Worm (Caenorhabditis elegans): ENCODE measurements around the gene ZK616.5.

Gene ZK616.5

DNA sequence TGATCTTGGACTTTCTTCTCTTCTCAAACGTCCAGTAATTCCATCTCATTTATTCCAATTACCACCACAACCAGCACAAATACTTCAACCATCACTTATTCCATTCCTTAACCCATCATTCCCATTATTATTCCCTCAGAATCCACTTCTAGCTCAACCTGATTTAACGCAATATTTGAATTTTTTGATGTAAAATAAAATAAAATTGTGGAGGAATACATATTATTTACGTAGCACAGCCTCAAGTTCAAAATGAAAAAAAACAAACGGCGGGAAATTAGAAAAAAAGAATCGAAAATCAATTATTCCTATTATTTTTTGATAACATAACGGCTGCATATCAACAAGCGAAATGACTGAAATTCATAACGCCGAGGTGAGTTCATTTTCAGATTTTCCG, 13.6 kb downstream of the ZK616.5 start, which contains the start of gene ZK616.61:
TSS of gene ZK616.61 (plus strand) at position 301 of the 400 bp plus-strand sequence.
- TF ChIP-seq pes-1 (GFP tag; IDR thresholded peaks at IDR 0.05) (no peak), ceh-36 (tag; optimal IDR thresholded peaks at IDR 0.05) (no peak), ceh-13 (GFP tag; optimal IDR thresholded peaks at IDR 0.05) (no peak), hmbx-1 (tag; optimal IDR thresholded peaks at IDR 0.05) (no peak), F13C5.2 (tag; optimal IDR thresholded peaks at IDR 0.05) (no peak), flt-1 (GFP tag; IDR thresholded peaks at IDR 0.05) (no peak), tbx-11 (GFP tag; IDR thresholded peaks at IDR 0.05) (no peak), scrt-1 (GFP tag; IDR thresholded peaks at IDR 0.05) (no peak), ama-1 (optimal IDR thresholded peaks at IDR 0.05) (no peak), hnd-1 (tag; optimal IDR thresholded peaks at IDR 0.05) (no peak), aly-1 (tag; optimal IDR thresholded peaks at IDR 0.05) (no peak)

DNA sequence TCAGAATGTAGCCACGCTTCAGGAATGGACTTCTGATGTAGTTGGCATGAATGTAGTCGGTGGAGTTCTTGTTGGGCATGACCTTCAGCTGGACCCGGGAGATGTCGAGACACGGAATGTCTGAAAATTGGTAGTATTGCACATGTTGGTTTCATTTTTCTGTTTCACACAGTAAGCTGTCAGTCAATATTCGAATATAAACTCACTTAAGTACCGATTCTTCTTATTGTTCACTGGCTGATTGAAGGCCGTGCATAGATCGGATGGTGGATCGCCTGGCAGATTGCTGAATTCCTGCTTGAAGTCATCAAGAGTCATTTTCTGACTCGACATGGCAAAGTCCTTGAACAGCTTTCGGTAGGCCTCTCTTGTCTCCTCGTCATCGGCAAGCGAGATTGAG, 17.4 kb downstream of the ZK616.5 start:
- no peak for TF ChIP-seq pes-1 (GFP tag; IDR thresholded peaks at IDR 0.05)

DNA sequence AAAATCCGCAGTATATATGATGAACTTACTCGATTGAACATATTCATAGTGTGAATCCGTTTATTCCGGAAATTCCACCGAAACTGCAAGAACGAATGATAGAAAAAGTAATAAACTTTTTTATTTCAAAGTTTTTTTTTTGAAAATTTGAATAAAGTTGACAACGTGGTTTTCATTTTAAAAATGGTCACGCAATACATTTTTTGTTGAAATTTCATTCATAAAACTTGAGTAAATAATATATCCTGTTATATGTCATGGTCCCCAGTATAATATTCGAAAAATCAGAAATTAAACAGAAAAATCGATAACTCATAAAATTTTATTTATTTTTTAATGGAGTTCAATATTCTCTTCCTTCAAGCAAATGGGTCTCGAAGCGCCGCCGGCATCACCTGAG, 19.4 kb downstream of the ZK616.5 start, which contains the start of gene ZK616.65:
TSS of gene ZK616.65 (minus strand) at position 101 of the 400 bp plus-strand sequence.
- TF ChIP-seq ets-7 (tag; optimal IDR thresholded peaks at IDR 0.05), result no peak
- no peak for TF ChIP-seq tbx-11 (GFP tag; IDR thresholded peaks at IDR 0.05)
- TF ChIP-seq F13C5.2 (tag; optimal IDR thresholded peaks at IDR 0.05), result no peak
- TF ChIP-seq ceh-36 (tag; optimal IDR thresholded peaks at IDR 0.05), result no peak
- TF ChIP-seq tbx-37 (GFP tag; conservative IDR thresholded peaks at IDR 0.05), result no peak
- TF ChIP-seq B0310.2 (tag; optimal IDR thresholded peaks at IDR 0.05), result no peak
- TF ChIP-seq flt-1 (GFP tag; IDR thresholded peaks at IDR 0.05), result no peak
- TF ChIP-seq sea-1 (GFP tag; conservative IDR thresholded peaks at IDR 0.05), result no peak
- TF ChIP-seq scrt-1 (GFP tag; IDR thresholded peaks at IDR 0.05), result no peak
- TF ChIP-seq hmg-4 (GFP tag; optimal IDR thresholded peaks at IDR 0.05), result no peak
- TF ChIP-seq ama-1 (optimal IDR thresholded peaks at IDR 0.05), result no peak
- TF ChIP-seq aly-1 (tag; optimal IDR thresholded peaks at IDR 0.05), result no peak
- TF ChIP-seq tra-4 (tag; optimal IDR thresholded peaks at IDR 0.05), result no peak
- no peak for TF ChIP-seq pes-1 (GFP tag; IDR thresholded peaks at IDR 0.05)
- TF ChIP-seq hnd-1 (tag; optimal IDR thresholded peaks at IDR 0.05), result no peak
- TF ChIP-seq hmbx-1 (tag; optimal IDR thresholded peaks at IDR 0.05), result no peak
- no peak for TF ChIP-seq ceh-13 (GFP tag; optimal IDR thresholded peaks at IDR 0.05)

DNA sequence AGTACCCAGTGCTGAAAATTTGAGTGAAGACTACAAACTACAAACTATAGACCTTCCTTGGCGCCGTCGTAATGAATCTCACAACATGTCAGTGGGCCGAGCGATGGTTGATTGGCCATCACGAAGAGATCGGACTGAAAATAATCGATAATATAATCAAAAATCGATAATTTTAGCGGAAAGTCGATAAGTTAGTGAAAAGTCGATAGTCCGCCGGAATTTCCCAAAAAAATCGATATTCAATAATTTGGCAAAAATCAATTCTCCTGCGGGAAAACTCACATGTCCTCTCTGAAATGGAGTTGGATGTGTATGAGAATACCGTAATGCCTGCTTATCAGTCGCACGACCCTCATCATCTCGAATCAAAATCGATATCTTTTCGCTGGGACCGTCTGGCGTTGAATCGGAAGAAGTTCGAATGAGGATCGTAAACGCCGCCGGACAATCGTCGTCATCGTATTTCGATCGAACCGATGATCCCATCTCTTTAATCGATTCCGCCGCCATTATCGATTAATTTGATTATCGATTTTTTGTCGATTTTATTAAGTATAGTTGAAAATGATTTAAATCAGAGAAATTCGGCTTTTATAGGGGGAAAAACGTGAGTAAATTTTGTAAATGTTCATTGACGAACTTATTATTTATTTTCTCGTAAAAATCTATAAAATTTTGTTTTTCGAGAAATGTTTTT, 20.1 kb downstream of the ZK616.5 start, which contains the start of gene ZK616.8:
TSS of gene ZK616.8 (minus strand) at position 553 of the 697 bp plus-strand sequence.
- TF ChIP-seq sea-1 (GFP tag; conservative IDR thresholded peaks at IDR 0.05) (no peak), ama-1 (optimal IDR thresholded peaks at IDR 0.05) (no peak), F13C5.2 (tag; optimal IDR thresholded peaks at IDR 0.05) (no peak), B0310.2 (tag; optimal IDR thresholded peaks at IDR 0.05) (no peak), aly-1 (tag; optimal IDR thresholded peaks at IDR 0.05) (no peak)

DNA sequence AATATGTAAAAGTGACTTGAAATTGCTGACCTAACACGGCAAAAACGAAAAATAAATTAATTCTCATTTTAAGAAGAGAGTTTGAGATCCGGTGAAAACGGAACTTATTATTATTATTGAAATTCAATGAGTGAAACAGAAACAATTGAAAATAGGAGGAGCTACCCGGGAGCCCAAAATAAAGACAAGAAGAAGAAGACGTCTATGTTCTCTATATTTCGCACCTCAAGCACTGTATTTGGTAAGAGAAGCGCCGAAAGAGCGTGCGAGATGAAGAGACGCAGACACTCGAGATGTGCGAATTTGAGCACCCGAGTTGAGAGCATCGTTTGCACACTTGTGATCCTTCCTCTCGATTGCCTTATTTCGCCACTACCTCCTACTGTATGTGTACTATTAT, 24.0 kb downstream of the ZK616.5 start, which contains the start of gene spp-7:
TSS of gene spp-7 (minus strand) at position 101 of the 400 bp plus-strand sequence.
- TF ChIP-seq aly-1 (tag; optimal IDR thresholded peaks at IDR 0.05), result no peak
- TF ChIP-seq ceh-36 (tag; optimal IDR thresholded peaks at IDR 0.05), result no peak

DNA sequence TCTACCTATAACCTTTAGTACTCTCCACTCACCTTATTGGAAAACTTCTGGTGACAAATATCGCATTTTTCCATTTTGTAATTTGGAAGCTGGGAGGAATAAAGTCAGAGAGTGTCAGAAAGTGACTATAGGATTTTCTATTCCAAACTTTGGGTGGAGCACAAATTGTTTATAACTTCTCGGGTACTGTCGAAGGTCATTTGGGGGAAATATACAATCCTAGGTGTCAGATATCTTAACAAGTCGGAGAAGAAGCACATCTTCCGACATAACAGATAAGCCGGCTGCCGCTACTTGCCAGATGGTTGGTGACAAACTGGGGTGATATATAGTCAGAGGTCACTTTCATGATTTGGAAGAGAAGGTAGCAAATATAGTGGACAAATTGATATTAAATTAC, 27.4 kb downstream of the ZK616.5 start, which contains the start of gene ehn-3:
TSS of gene ehn-3 (minus strand) at position 101 of the 400 bp plus-strand sequence.
- TF ChIP-seq ceh-36 (tag; optimal IDR thresholded peaks at IDR 0.05) (no peak), hmg-4 (GFP tag; optimal IDR thresholded peaks at IDR 0.05) (no peak), hnd-1 (tag; optimal IDR thresholded peaks at IDR 0.05) (no peak), tra-4 (tag; optimal IDR thresholded peaks at IDR 0.05) (no peak), hmbx-1 (tag; optimal IDR thresholded peaks at IDR 0.05) (no peak), tbx-11 (GFP tag; IDR thresholded peaks at IDR 0.05) (no peak), pes-1 (GFP tag; IDR thresholded peaks at IDR 0.05) (no peak), sea-1 (GFP tag; conservative IDR thresholded peaks at IDR 0.05) (no peak), ama-1 (optimal IDR thresholded peaks at IDR 0.05) (no peak), aly-1 (tag; optimal IDR thresholded peaks at IDR 0.05) (no peak), flt-1 (GFP tag; IDR thresholded peaks at IDR 0.05) (no peak)

DNA sequence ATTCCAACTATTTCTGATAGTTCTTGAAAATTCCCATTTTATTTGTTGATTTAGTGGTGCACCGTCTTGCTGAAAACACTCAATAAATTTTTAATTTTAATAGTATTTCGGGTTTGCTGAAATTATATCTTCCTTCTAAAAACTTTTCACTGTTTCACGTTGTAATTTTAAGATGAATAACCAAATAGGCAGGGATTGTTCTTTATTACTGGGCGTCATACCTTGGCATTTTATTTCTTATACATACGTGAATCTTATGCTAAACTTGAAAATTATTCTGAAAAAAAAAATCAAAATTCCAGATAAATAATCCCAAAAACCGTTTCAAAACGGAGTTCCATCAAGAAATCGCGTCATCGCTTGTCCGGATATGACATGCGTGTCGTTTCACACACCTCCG, 47.0 kb downstream of the ZK616.5 start, which contains the start of gene mgl-3:
TSS of gene mgl-3 (plus strand) at position 301 of the 400 bp plus-strand sequence.
- no peak for TF ChIP-seq sea-1 (GFP tag; conservative IDR thresholded peaks at IDR 0.05)
- TF ChIP-seq ceh-13 (GFP tag; optimal IDR thresholded peaks at IDR 0.05), result no peak
- no peak for TF ChIP-seq flt-1 (GFP tag; IDR thresholded peaks at IDR 0.05)
- no peak for TF ChIP-seq hmbx-1 (tag; optimal IDR thresholded peaks at IDR 0.05)
- TF ChIP-seq B0310.2 (tag; optimal IDR thresholded peaks at IDR 0.05), result no peak
- no peak for TF ChIP-seq ets-7 (tag; optimal IDR thresholded peaks at IDR 0.05)

All from whole organism, early embryonic.